Worm (Caenorhabditis elegans) whole organism, L2 larva: ENCODE measurements around the gene crb-3.
A peak's percentile ranks its signal among the peaks of the same experiment; 100 is the strongest.

Source experiments
- C34F6.9 ChIP-seq: fragments of 150-350 bp; optimal IDR thresholded peaks from 2 replicates; lab custom pipeline; 2014; ENCODE audit warnings: missing biosample characterization, missing genetic modification characterization
- F13H6.1 ChIP-seq: sonication (generic microtip); optimal IDR thresholded peaks from 2 replicates; lab custom pipeline; 2016; ENCODE audit warnings: missing genetic modification characterization, missing compliant biosample characterization
- R02D3.7 ChIP-seq: fragments of 150-350 bp; optimal IDR thresholded peaks from 2 replicates; lab custom pipeline; 2014; ENCODE audit warnings: missing biosample characterization, missing genetic modification characterization
- Y55F3AM.14 ChIP-seq: fragments of 200-800 bp; sonication (Bioruptor generic); optimal IDR thresholded peaks from 2 replicates; lab custom pipeline; 2018; ENCODE audit warnings: mild to moderate bottlenecking, missing genetic modification characterization, missing compliant biosample characterization
- alr-1 ChIP-seq: fragments of 150-350 bp; optimal IDR thresholded peaks from 2 replicates; lab custom pipeline; 2014; ENCODE audit warnings: missing biosample characterization, missing genetic modification characterization
- aly-2 ChIP-seq: fragments of 150-350 bp; optimal IDR thresholded peaks from 2 replicates; lab custom pipeline; 2014; ENCODE audit warnings: missing biosample characterization, missing genetic modification characterization
- ama-1 ChIP-seq: fragments of 150-350 bp; optimal IDR thresholded peaks from 2 replicates; lab custom pipeline; 2018; ENCODE audit warnings: inconsistent platforms
- blmp-1 ChIP-seq: sonication (generic microtip); optimal IDR thresholded peaks from 2 replicates; lab custom pipeline; 2017; ENCODE audit warnings: missing genetic modification characterization, mild to moderate bottlenecking, missing compliant biosample characterization, antibody characterized with exemption, moderate library complexity; ENCODE audit not compliant: insufficient read depth
- ceh-16 ChIP-seq: fragments of 150-350 bp; optimal IDR thresholded peaks from 2 replicates; lab custom pipeline; 2014; ENCODE audit warnings: missing biosample characterization, missing genetic modification characterization
- dmd-4 ChIP-seq: sonication (generic microtip); optimal IDR thresholded peaks from 2 replicates; lab custom pipeline; 2017; ENCODE audit warnings: missing biosample characterization, missing genetic modification characterization
- egl-27 ChIP-seq: sonication (generic microtip); optimal IDR thresholded peaks from 3 replicates; lab custom pipeline; 2017; ENCODE audit warnings: missing biosample characterization, missing genetic modification reagents, missing genetic modification characterization
- elt-1 ChIP-seq: fragments of 150-350 bp; optimal IDR thresholded peaks from 2 replicates; lab custom pipeline; 2014; ENCODE audit warnings: missing biosample characterization, missing genetic modification characterization
- elt-3 ChIP-seq: sonication (generic microtip); optimal IDR thresholded peaks from 2 replicates; lab custom pipeline; 2017; ENCODE audit warnings: missing biosample characterization, missing genetic modification characterization
- fos-1 ChIP-seq: fragments of 150-350 bp; optimal IDR thresholded peaks from 2 replicates; lab custom pipeline; 2014; ENCODE audit warnings: missing biosample characterization, missing genetic modification characterization
- lsy-2 ChIP-seq, 2 experiments: fragments of 150-350 bp in 1 of 2; sonication (generic microtip) in 1 of 2; optimal IDR thresholded peaks; 2 replicates each; lab custom pipeline; 2014 to 2017; ENCODE audit warnings: missing biosample characterization in 2 of 2, missing genetic modification characterization in 2 of 2
- mab-5 ChIP-seq: fragments of 150-350 bp; optimal IDR thresholded peaks from 2 replicates; lab custom pipeline; 2014; ENCODE audit warnings: missing biosample characterization, missing genetic modification characterization
- mbf-1 ChIP-seq: sonication (generic microtip); optimal IDR thresholded peaks from 2 replicates; lab custom pipeline; 2017; ENCODE audit warnings: missing biosample characterization, missing genetic modification characterization
- mdl-1 ChIP-seq, 2 experiments: fragments of 150-350 bp in 1 of 2; sonication (generic microtip) in 1 of 2; optimal IDR thresholded peaks; 2 replicates each; lab custom pipeline; 2017; ENCODE audit warnings: missing biosample characterization in 2 of 2, missing genetic modification characterization in 2 of 2
- nhr-10 ChIP-seq: sonication (generic microtip); optimal IDR thresholded peaks from 2 replicates; lab custom pipeline; 2017; ENCODE audit warnings: missing biosample characterization, missing genetic modification characterization
- nhr-11 ChIP-seq: fragments of 150-350 bp; optimal IDR thresholded peaks from 2 replicates; lab custom pipeline; 2014; ENCODE audit warnings: missing biosample characterization, missing genetic modification characterization
- nhr-12 ChIP-seq: fragments of 150-350 bp; optimal IDR thresholded peaks from 2 replicates; lab custom pipeline; 2014; ENCODE audit warnings: missing biosample characterization, missing genetic modification characterization
- nhr-21 ChIP-seq: fragments of 150-350 bp; optimal IDR thresholded peaks from 2 replicates; lab custom pipeline; 2014; ENCODE audit warnings: missing biosample characterization, missing genetic modification characterization
- nhr-23 ChIP-seq: fragments of 150-350 bp; optimal IDR thresholded peaks from 2 replicates; lab custom pipeline; 2014; ENCODE audit warnings: missing biosample characterization, missing genetic modification reagents, missing genetic modification characterization
- nhr-25 ChIP-seq: fragments of 150-350 bp; sonication (generic microtip); optimal IDR thresholded peaks from 3 replicates; lab custom pipeline; 2014; ENCODE audit warnings: missing biosample characterization, missing genetic modification characterization
- nhr-6 ChIP-seq: fragments of 150-350 bp; optimal IDR thresholded peaks from 2 replicates; lab custom pipeline; 2014; ENCODE audit warnings: missing biosample characterization, missing genetic modification characterization
- nhr-77 ChIP-seq: fragments of 150-350 bp; optimal IDR thresholded peaks from 2 replicates; lab custom pipeline; 2014; ENCODE audit warnings: missing biosample characterization, missing genetic modification characterization
- peb-1 ChIP-seq: fragments of 150-350 bp; optimal IDR thresholded peaks from 2 replicates; lab custom pipeline; 2014; ENCODE audit warnings: missing biosample characterization, missing genetic modification characterization
- sem-4 ChIP-seq: fragments of 150-350 bp; optimal IDR thresholded peaks from 2 replicates; lab custom pipeline; 2014; ENCODE audit warnings: missing biosample characterization, missing genetic modification reagents, missing genetic modification characterization
- sma-9 ChIP-seq, 2 experiments: fragments of 150-350 bp in 1 of 2; sonication (generic microtip) in 1 of 2; optimal IDR thresholded peaks; 2 replicates each; lab custom pipeline; 2014 to 2016; ENCODE audit warnings: missing genetic modification characterization in 2 of 2, mild to moderate bottlenecking in 1 of 2, missing biosample characterization in 1 of 2, missing compliant biosample characterization in 1 of 2, missing genetic modification reagents in 1 of 2, moderate library complexity in 1 of 2
- snpc-4 ChIP-seq: fragments of 150-350 bp; optimal IDR thresholded peaks from 2 replicates; lab custom pipeline; 2014; ENCODE audit warnings: missing biosample characterization, missing genetic modification characterization
- unc-39 ChIP-seq: fragments of 150-350 bp; optimal IDR thresholded peaks from 2 replicates; lab custom pipeline; 2014; ENCODE audit warnings: missing biosample characterization, missing genetic modification characterization
- unc-62 ChIP-seq: fragments of 150-350 bp; optimal IDR thresholded peaks from 2 replicates; lab custom pipeline; 2014; ENCODE audit warnings: missing biosample characterization, missing genetic modification reagents, missing genetic modification characterization
- ztf-11 ChIP-seq: sonication (generic microtip); optimal IDR thresholded peaks from 2 replicates; lab custom pipeline; 2017; ENCODE audit warnings: missing biosample characterization, missing genetic modification characterization
- ztf-4 ChIP-seq: fragments of 150-350 bp; optimal IDR thresholded peaks from 2 replicates; lab custom pipeline; 2014; ENCODE audit warnings: missing biosample characterization, missing genetic modification characterization

The crb-3 gene

ce11 chrX:9226904-9227303, 23.3 kb downstream of the crb-3 start:
- TF ChIP-seq nhr-21 (tag; lab: Kevin White, UChicago) (peak; percentile 31), nhr-10 (tag; lab: Kevin White, UChicago) (no peak), Y55F3AM.14 (no peak)

ce11 chrX:9228441-9228840, 24.9 kb downstream of the crb-3 start:
- TF ChIP-seq ceh-16 (tag; lab: Kevin White, UChicago) (peak; percentile 97), unc-39 (tag; lab: Kevin White, UChicago) (no peak), mdl-1 (tag; optimal IDR thresholded peaks at IDR 0.05; lab: Kevin White, UChicago) (no peak), nhr-6 (tag; lab: Kevin White, UChicago) (no peak), snpc-4 (tag; lab: Kevin White, UChicago) (no peak), C34F6.9 (tag; lab: Kevin White, UChicago) (peak; percentile 25), Y55F3AM.14 (no peak), fos-1 (tag; lab: Kevin White, UChicago) (peak; percentile 6), F13H6.1 (tag; lab: Kevin White, UChicago) (no peak), alr-1 (tag; lab: Kevin White, UChicago) (no peak), nhr-21 (tag; lab: Kevin White, UChicago) (peak; percentile 19), mbf-1 (tag; lab: Kevin White, UChicago) (no peak), dmd-4 (tag; lab: Kevin White, UChicago) (no peak), ztf-11 (no peak), sem-4 (peak; percentile 70), mab-5 (no peak), elt-3 (tag; lab: Kevin White, UChicago) (no peak), nhr-23 (tag; lab: Kevin White, UChicago) (no peak), nhr-25 (tag; lab: Kevin White, UChicago) (peak; percentile 23), blmp-1 (tag; lab: Kevin White, UChicago) (peak; percentile 14), aly-2 (tag; lab: Kevin White, UChicago) (no peak), egl-27 (tag; lab: Kevin White, UChicago) (no peak), elt-1 (peak; percentile 72), nhr-77 (tag; lab: Kevin White, UChicago) (no peak), R02D3.7 (tag; lab: Kevin White, UChicago) (no peak), nhr-12 (no peak), sma-9 (GFP tag; optimal IDR thresholded peaks at IDR 0.05; lab: Kevin White, UChicago) (peak; percentile 50), sma-9 (tag; optimal IDR thresholded peaks at IDR 0.05; lab: Kevin White, UChicago) (no peak), ztf-4 (tag; lab: Kevin White, UChicago) (no peak)

DNA sequence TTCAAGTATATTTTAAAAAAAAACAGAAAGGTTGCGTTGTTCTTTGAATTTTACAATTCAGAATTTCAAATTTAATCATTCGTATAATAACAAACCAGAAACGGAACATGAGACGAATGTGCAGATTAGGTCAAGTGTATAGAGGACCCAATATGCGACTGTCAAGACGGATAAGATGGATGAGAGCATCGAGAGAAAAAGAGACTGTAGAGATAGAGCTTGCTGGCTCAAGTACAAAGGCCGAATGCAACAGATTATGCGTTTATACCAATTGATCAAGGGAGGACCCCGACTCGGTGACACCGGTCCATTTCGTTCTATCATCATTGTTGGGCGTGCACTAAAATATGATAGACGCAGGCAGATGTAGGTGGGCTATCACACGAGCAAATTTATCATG, 26.8 kb downstream of the crb-3 start:
- TF ChIP-seq unc-39 (tag; lab: Kevin White, UChicago) (no peak), lsy-2 (tag; optimal IDR thresholded peaks at IDR 0.05; lab: Kevin White, UChicago) (no peak), peb-1 (tag; lab: Kevin White, UChicago) (no peak)

DNA sequence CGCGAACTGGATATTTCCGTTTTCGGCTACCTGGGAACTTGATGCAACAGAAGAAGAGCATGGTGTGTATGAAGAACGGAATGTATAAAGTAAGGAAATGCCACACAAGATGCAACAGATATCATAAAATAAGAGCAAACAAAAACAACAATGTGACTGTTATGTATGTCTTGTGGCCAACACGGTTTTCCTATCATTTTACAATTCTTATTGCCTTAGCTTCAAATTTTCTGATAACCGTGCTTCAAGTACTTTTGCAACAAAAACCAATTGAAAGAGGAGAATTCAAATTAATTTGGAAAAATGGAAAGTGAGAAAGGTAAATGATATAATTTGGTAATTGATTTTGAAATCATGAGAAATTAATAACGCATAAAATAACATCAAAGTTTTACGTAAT, 28.0 kb downstream of the crb-3 start:
- TF ChIP-seq fos-1 (tag; lab: Kevin White, UChicago) (peak; percentile 12), peb-1 (tag; lab: Kevin White, UChicago) (no peak)
- TF ChIP-seq, all 48 proteins: peak for 1

DNA sequence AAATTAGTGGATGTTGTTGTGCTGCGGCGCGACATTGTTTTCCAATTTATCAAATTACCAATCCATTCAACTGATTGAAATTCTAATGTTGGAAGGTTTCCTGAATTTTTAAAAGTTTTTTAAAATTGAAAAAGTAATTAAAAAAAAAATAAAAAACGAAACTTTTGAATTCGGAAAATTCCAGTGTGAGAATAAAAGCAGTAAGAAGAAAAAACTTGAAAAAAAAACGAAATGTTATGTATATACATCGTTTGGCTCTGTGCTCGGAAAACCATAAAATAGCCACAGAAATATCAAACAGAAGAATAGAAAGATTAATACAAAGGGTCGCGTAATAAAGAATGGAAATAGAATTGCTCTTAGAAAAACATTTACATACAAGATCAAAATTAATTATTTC, 28.5 kb downstream of the crb-3 start, which contains the start of gene vav-1:
vav-1 (minus strand) TSS at position 101 of the 400 bp plus-strand sequence.
- TF ChIP-seq nhr-11 (tag; lab: Kevin White, UChicago) = no peak

ce11 chrX:9233805-9234204, 30.2 kb downstream of the crb-3 start:
- no peak for TF ChIP-seq alr-1 (tag; lab: Kevin White, UChicago)
- no peak for TF ChIP-seq nhr-6 (tag; lab: Kevin White, UChicago)
- no peak for TF ChIP-seq nhr-21 (tag; lab: Kevin White, UChicago)
- TF ChIP-seq ama-1 = no peak
- no peak for TF ChIP-seq unc-62 (GFP tag; lab: Kevin White, UChicago)
- TF ChIP-seq, all 48 proteins: peak for 0
